Worm (Caenorhabditis elegans): ENCODE measurements around the gene F46G11.2.

Gene F46G11.2

DNA sequence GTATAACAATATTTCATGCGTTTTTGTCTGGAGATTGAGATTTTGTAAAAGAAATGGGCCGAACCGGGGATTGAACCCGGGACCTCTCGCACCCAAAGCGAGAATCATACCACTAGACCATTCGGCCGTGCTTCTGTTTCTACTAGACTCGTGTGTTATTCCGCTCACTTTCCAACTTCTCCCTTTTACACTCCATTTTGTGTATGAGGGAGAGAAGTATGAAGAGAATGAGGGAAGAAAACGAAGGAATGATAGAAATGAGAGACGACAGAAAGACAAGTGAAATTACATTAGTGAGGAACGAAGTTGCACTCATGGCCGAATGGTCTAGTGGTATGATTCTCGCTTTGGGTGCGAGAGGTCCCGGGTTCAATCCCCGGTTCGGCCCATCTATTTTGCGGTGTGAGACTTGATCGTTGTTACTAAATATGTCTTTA, 13.2 kb downstream of the F46G11.2 start:
- TF ChIP-seq elt-3 (tag; optimal IDR thresholded peaks at IDR 0.05) (peak in 1 of 3 experiments; percentile 76), skn-1 (tag; optimal IDR thresholded peaks at IDR 0.05) (no peak), nhr-23 (tag; optimal IDR thresholded peaks at IDR 0.05) (peak; percentile 59), snpc-4 (tag; optimal IDR thresholded peaks at IDR 0.05) (peak; percentile 35), unc-39 (tag; optimal IDR thresholded peaks at IDR 0.05) (peak; percentile 37), egl-27 (tag; optimal IDR thresholded peaks at IDR 0.05) (peak; percentile 79), zag-1 (tag; optimal IDR thresholded peaks at IDR 0.05) (peak; percentile 72), daf-12 (tag; optimal IDR thresholded peaks at IDR 0.05) (no peak), R02D3.7 (tag; optimal IDR thresholded peaks at IDR 0.05) (peak; percentile 14), fkh-10 (GFP tag; optimal IDR thresholded peaks at IDR 0.05) (peak; percentile 55), ZK546.5 (tag; optimal IDR thresholded peaks at IDR 0.05) (no peak), lin-39 (tag; optimal IDR thresholded peaks at IDR 0.05) (peak; percentile 82), ceh-16 (tag; optimal IDR thresholded peaks at IDR 0.05) (no peak), mml-1 (tag; optimal IDR thresholded peaks at IDR 0.05) (no peak), nhr-77 (tag; optimal IDR thresholded peaks at IDR 0.05) (peak; percentile 21), mdl-1 (tag; optimal IDR thresholded peaks at IDR 0.05) (no peak), ceh-9 (tag; optimal IDR thresholded peaks at IDR 0.05) (no peak), ztf-4 (tag; optimal IDR thresholded peaks at IDR 0.05) (peak; percentile 85), pha-4 (tag; optimal IDR thresholded peaks at IDR 0.05) (peak; percentile 60), elt-1 (tag; optimal IDR thresholded peaks at IDR 0.05) (no peak), ama-1 (optimal IDR thresholded peaks at IDR 0.05) (peak; percentile 22), tbx-2 (tag; optimal IDR thresholded peaks at IDR 0.05) (peak; percentile 87), nhr-25 (tag; optimal IDR thresholded peaks at IDR 0.05) (peak; percentile 85), nhr-12 (tag; optimal IDR thresholded peaks at IDR 0.05) (no peak), nhr-28 (tag; optimal IDR thresholded peaks at IDR 0.05) (no peak), pqm-1 (tag; optimal IDR thresholded peaks at IDR 0.05) (peak; percentile 58), nhr-67 (tag; optimal IDR thresholded peaks at IDR 0.05) (no peak), unc-62 (GFP tag; optimal IDR thresholded peaks at IDR 0.05) (peak; percentile 57), nhr-76 (tag; optimal IDR thresholded peaks at IDR 0.05) (no peak), jun-1 (tag; optimal IDR thresholded peaks at IDR 0.05) (peak; percentile 77), ceh-28 (tag; optimal IDR thresholded peaks at IDR 0.05) (peak; percentile 74), eor-1 (tag; optimal IDR thresholded peaks at IDR 0.05) (peak in 1 of 2 experiments; percentile 72), nfya-1 (tag; optimal IDR thresholded peaks at IDR 0.05; ENCODE audit: insufficient read depth) (peak; percentile 87), elt-2 (tag; optimal IDR thresholded peaks at IDR 0.05) (peak; percentile 57), ceh-82 (tag; optimal IDR thresholded peaks at IDR 0.05) (peak; percentile 70), nhr-43 (tag; optimal IDR thresholded peaks at IDR 0.05; ENCODE audit: poor library complexity, severe bottlenecking) (peak; percentile 78), egl-5 (tag; optimal IDR thresholded peaks at IDR 0.05) (peak; percentile 78), nhr-237 (tag; optimal IDR thresholded peaks at IDR 0.05) (no peak), ztf-11 (tag; optimal IDR thresholded peaks at IDR 0.05) (peak; percentile 26), aly-2 (tag; optimal IDR thresholded peaks at IDR 0.05) (peak; percentile 10), hmg-11 (tag; optimal IDR thresholded peaks at IDR 0.05) (peak; percentile 98), sea-2 (GFP tag; optimal IDR thresholded peaks at IDR 0.05) (peak; percentile 93), nhr-11 (tag; optimal IDR thresholded peaks at IDR 0.05) (peak; percentile 66), fkh-2 (tag; optimal IDR thresholded peaks at IDR 0.05) (peak; percentile 27), fos-1 (tag; optimal IDR thresholded peaks at IDR 0.05) (no peak), lin-15B (tag; optimal IDR thresholded peaks at IDR 0.05) (peak; percentile 2), lsy-12 (tag; optimal IDR thresholded peaks at IDR 0.05) (peak; percentile 88)

DNA sequence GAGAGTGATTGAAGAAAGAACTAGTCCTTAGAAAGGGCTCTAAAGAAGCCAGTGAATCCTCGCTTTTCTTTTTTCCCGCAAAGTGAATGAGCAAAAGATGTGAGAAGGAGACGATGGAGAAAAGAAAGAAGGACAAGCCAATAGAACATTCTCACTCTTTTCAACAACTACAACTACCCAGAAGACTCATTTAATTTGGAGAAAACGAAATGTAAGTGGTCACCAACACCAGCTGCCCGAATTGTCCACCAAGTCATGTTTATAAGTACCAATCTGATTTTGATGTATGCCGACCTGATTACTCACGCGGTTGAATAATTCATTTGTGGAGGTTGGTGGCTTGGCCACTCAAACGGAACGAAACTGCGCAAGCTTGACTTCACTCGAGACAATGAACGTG, 14.6 kb downstream of the F46G11.2 start:
- TF ChIP-seq jun-1 (tag; optimal IDR thresholded peaks at IDR 0.05) (no peak), zag-1 (tag; optimal IDR thresholded peaks at IDR 0.05) (no peak), tbx-2 (tag; optimal IDR thresholded peaks at IDR 0.05) (no peak), mml-1 (tag; optimal IDR thresholded peaks at IDR 0.05) (no peak), ceh-16 (tag; optimal IDR thresholded peaks at IDR 0.05) (no peak), nhr-76 (tag; optimal IDR thresholded peaks at IDR 0.05) (no peak), pqm-1 (tag; optimal IDR thresholded peaks at IDR 0.05) (no peak), nhr-12 (tag; optimal IDR thresholded peaks at IDR 0.05) (no peak)

All from whole organism, L3 larva.